Worm (Caenorhabditis elegans): ENCODE results near the gene F19G12.4.

The F19G12.4 gene

DNA sequence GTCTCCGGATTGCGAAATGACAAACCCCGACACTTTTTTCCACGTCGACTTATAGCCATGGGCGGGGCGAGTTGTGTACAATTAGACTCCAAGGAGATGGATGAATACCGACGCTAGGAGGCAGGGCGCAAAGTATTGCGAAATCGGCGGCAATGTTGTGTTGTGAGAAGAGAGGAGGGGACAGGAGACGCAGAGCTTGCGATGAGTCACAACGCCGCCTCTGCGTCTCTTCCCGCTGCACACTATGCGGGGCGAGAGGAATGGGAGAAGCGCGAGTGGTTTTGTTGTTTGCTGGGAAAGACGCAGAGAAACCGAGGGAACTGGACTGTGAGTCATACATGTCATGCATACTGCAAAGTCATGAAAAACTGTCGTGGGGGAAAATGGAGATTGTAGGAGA, 37.3 kb downstream of the F19G12.4 start (continued):
- TF ChIP-seq lin-1 (GFP tag; IDR thresholded peaks at IDR 0.05) (peak; percentile 91), vab-7 (GFP tag; IDR thresholded peaks at IDR 0.05) (peak; percentile 16; the same call in 1 of the 2 replicates), rbr-2 (tag; optimal IDR thresholded peaks at IDR 0.05) (peak; percentile 93), duxl-1 (tag; optimal IDR thresholded peaks at IDR 0.05; ENCODE audit: poor library complexity) (peak; percentile 64), nhr-102 (tag; optimal IDR thresholded peaks at IDR 0.05) (peak; percentile 80), ctbp-1 (GFP tag; IDR thresholded peaks at IDR 0.05) (peak; percentile 67), ces-1 (GFP tag; optimal IDR thresholded peaks at IDR 0.05) (no peak), F10B5.3 (tag; optimal IDR thresholded peaks at IDR 0.05) (peak; percentile 59), nhr-11 (tag; optimal IDR thresholded peaks at IDR 0.05) (peak; percentile 93), D1046.2 (GFP tag; IDR thresholded peaks at IDR 0.05) (no peak), Y5F2A.4 (GFP tag; optimal IDR thresholded peaks at IDR 0.05) (no peak), ceh-82 (tag; optimal IDR thresholded peaks at IDR 0.05) (no peak), madf-9 (GFP tag; conservative IDR thresholded peaks at IDR 0.05) (peak; percentile 51; the same call in 1 of the 2 replicates), daf-16 (GFP tag; optimal IDR thresholded peaks at IDR 0.05) (peak in 1 of 2 experiments; percentile 67), daf-16 (tag; optimal IDR thresholded peaks at IDR 0.05) (peak; percentile 80), sdz-12 (GFP tag; optimal IDR thresholded peaks at IDR 0.05) (no peak), cey-2 (tag; optimal IDR thresholded peaks at IDR 0.05; ENCODE audit: borderline replicate concordance, insufficient read depth) (peak; percentile 2), lsy-2 (tag; optimal IDR thresholded peaks at IDR 0.05) (peak; percentile 63 to 82), zag-1 (tag; optimal IDR thresholded peaks at IDR 0.05) (no peak), jun-1 (tag; optimal IDR thresholded peaks at IDR 0.05) (peak; percentile 96), lin-39 (tag; optimal IDR thresholded peaks at IDR 0.05) (no peak), nhr-6 (tag; optimal IDR thresholded peaks at IDR 0.05) (peak; percentile 95), nhr-25 (tag; optimal IDR thresholded peaks at IDR 0.05; ENCODE audit: borderline replicate concordance, insufficient read depth) (peak; percentile 88), tag-97 (GFP tag; IDR thresholded peaks at IDR 0.05) (no peak), attf-4 (tag; optimal IDR thresholded peaks at IDR 0.05) (peak; percentile 70), mep-1 (tag; optimal IDR thresholded peaks at IDR 0.05) (peak; percentile 97), ceh-32 (tag; optimal IDR thresholded peaks at IDR 0.05; ENCODE audit: poor library complexity) (peak; percentile 10), ceh-20 (GFP tag; IDR thresholded peaks at IDR 0.05) (peak; percentile 90), egl-43 (GFP tag; IDR thresholded peaks at IDR 0.05) (peak; percentile 89), unc-62 (GFP tag; optimal IDR thresholded peaks at IDR 0.05 in 1 of 2) (peak in 1 of 2 experiments; percentile 97), unc-62 (tag; optimal IDR thresholded peaks at IDR 0.05) (no peak), Y75B8A.6 (GFP tag; IDR thresholded peaks at IDR 0.05) (0 out of 2 replicates have a peak, but pooled peaks have one; percentile 8), ceh-28 (tag; optimal IDR thresholded peaks at IDR 0.05) (no peak), ZK337.2 (GFP tag; IDR thresholded peaks at IDR 0.05) (no peak), daf-12 (tag; optimal IDR thresholded peaks at IDR 0.05) (no peak), unc-130 (GFP tag; optimal IDR thresholded peaks at IDR 0.05) (no peak), zfp-2 (tag; optimal IDR thresholded peaks at IDR 0.05) (peak; percentile 9), pha-4 (GFP tag; IDR thresholded peaks at IDR 0.05) (peak; percentile 93), pha-4 (tag; optimal IDR thresholded peaks at IDR 0.05) (peak; percentile 82), mes-2 (tag; optimal IDR thresholded peaks at IDR 0.05; ENCODE audit: poor library complexity, severe bottlenecking) (peak; percentile 72), nhr-41 (GFP tag; IDR thresholded peaks at IDR 0.05) (peak; percentile 80; the same call in 1 of the 2 replicates), daf-8 (GFP tag; IDR thresholded peaks at IDR 0.05) (no peak), hmg-1.1 (GFP tag; IDR thresholded peaks at IDR 0.05) (peak; percentile 97), snpc-1.2 (GFP tag; IDR thresholded peaks at IDR 0.05) (no peak), R02D3.7 (tag; optimal IDR thresholded peaks at IDR 0.05) (no peak), nhr-28 (tag; optimal IDR thresholded peaks at IDR 0.05) (peak; percentile 96), gei-8 (GFP tag; optimal IDR thresholded peaks at IDR 0.05) (peak; percentile 60), egl-27 (tag; optimal IDR thresholded peaks at IDR 0.05) (no peak), arid-1 (GFP tag; conservative IDR thresholded peaks at IDR 0.05) (peak; percentile 86), saeg-2 (GFP tag; IDR thresholded peaks at IDR 0.05) (peak; percentile 76; the same call in 1 of the 2 replicates), F37D6.2 (tag; optimal IDR thresholded peaks at IDR 0.05) (peak; percentile 78)
